3 worm cellular contexts compared by ENCODE assay signal in the genomic region with DNA sequence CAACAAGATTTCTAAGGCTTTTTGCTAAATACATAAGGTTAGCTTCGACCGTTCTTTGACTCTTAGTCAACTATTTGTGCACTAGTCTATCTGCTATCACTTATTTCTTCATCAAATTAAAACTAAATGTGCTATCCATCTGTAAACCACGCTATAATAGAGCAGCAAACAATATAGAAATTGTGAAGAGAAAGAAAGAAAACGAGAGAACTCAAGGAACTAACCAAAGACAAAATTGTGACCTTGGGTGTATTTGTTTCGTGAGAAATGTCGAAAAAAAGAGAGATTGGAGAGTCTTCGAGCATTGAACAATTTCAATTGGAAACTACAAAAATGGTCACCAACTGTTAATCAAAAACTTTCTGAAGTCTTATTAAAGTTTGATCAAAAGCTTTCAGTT.
A peak's percentile ranks its signal among the peaks of the same experiment; 100 is the strongest.
TF ChIP-seq lines count a peak whose summit lies in the region.

No protein-coding gene starts in this region.

TF ChIP-seq in whole organism, L1 larva, 84 proteins besides CTCF, POLR2A, EP300 and RAD21 (continued from another document):
- TF ChIP-seq rnt-1 (tag; optimal IDR thresholded peaks at IDR 0.05; lab: Kevin White, UChicago) (peak; percentile 5), tbx-2 (tag; optimal IDR thresholded peaks at IDR 0.05; lab: Kevin White, UChicago) (peak; percentile 48), nhr-85 (tag; lab: Kevin White, UChicago) (peak; percentile 42), alr-1 (tag; optimal IDR thresholded peaks at IDR 0.05; lab: Kevin White, UChicago; ENCODE audit: borderline replicate concordance) (no peak)

TF ChIP-seq in whole organism, L2 larva, 48 proteins besides CTCF, POLR2A, EP300 and RAD21 (continued from another document):
- TF ChIP-seq lsy-2 (tag; optimal IDR thresholded peaks at IDR 0.05; lab: Kevin White, UChicago) (no peak), nhr-23 (tag; optimal IDR thresholded peaks at IDR 0.05; lab: Kevin White, UChicago) (no peak), R02D3.7 (tag; optimal IDR thresholded peaks at IDR 0.05; lab: Kevin White, UChicago) (no peak), nhr-6 (tag; optimal IDR thresholded peaks at IDR 0.05; lab: Kevin White, UChicago) (no peak), C34F6.9 (tag; optimal IDR thresholded peaks at IDR 0.05; lab: Kevin White, UChicago) (no peak)
TF ChIP-seq in whole organism, L2 larva: peak in this region for 5.

TF ChIP-seq in whole organism, L4 larva, 104 proteins besides CTCF, POLR2A, EP300 and RAD21 (continued from another document):
- TF ChIP-seq ctbp-1 (GFP tag; IDR thresholded peaks at IDR 0.05; lab: Robert Waterston, UW) = no peak
